Worm (Caenorhabditis elegans): ENCODE measurements around the gene dnj-23.

Gene dnj-23

ce11 chrII:9112851-9113250, 4.5 kb upstream of the dnj-23 start, which contains the start of gene jun-1 (continued):
- TF ChIP-seq mcd-1 (GFP tag; IDR thresholded peaks at IDR 0.05): no peak; the same call in 1 of the 2 replicates
- TF ChIP-seq aptf-3 (GFP tag; IDR thresholded peaks at IDR 0.05): no peak
- no peak for TF ChIP-seq bed-1 (GFP tag; IDR thresholded peaks at IDR 0.05)
- no peak for TF ChIP-seq snpc-4 (GFP tag; optimal IDR thresholded peaks at IDR 0.05)
- peak in 3 of 4 experiments; percentile 3 to 36 (median 26) for TF ChIP-seq snpc-4 (tag; optimal IDR thresholded peaks at IDR 0.05)
- TF ChIP-seq aptf-2 (GFP tag; conservative IDR thresholded peaks at IDR 0.05): no peak
- TF ChIP-seq F57C9.4 (tag; optimal IDR thresholded peaks at IDR 0.05): no peak
- 0 out of 2 replicates have a peak, but pooled peaks have one; percentile 20 for TF ChIP-seq egrh-3 (GFP tag; IDR thresholded peaks at IDR 0.05)
- TF ChIP-seq sea-2 (GFP tag; IDR thresholded peaks at IDR 0.05): no peak
- no peak for TF ChIP-seq F23B12.7 (tag; optimal IDR thresholded peaks at IDR 0.05; ENCODE audit: insufficient read depth)
- no peak for TF ChIP-seq ceh-100 (GFP tag; IDR thresholded peaks at IDR 0.05)
- no peak for TF ChIP-seq F39B2.1 (GFP tag; IDR thresholded peaks at IDR 0.05)
- no peak for TF ChIP-seq rec-8 (tag; optimal IDR thresholded peaks at IDR 0.05)
- TF ChIP-seq F33H1.4 (GFP tag; IDR thresholded peaks at IDR 0.05): no peak
- no peak for TF ChIP-seq madf-3 (GFP tag; IDR thresholded peaks at IDR 0.05)
- no peak for TF ChIP-seq die-1 (tag; optimal IDR thresholded peaks at IDR 0.05)
- TF ChIP-seq rcor-1 (GFP tag; IDR thresholded peaks at IDR 0.05): peak; percentile 49
- TF ChIP-seq rpc-1 (optimal IDR thresholded peaks at IDR 0.05): peak; percentile 17
- no peak for TF ChIP-seq rpc-1 (tag; optimal IDR thresholded peaks at IDR 0.05)
- no peak for TF ChIP-seq lin-26 (GFP tag; IDR thresholded peaks at IDR 0.05)
- no peak for TF ChIP-seq lsl-1 (GFP tag; optimal IDR thresholded peaks at IDR 0.05)
- TF ChIP-seq ztf-26 (tag; optimal IDR thresholded peaks at IDR 0.05): peak; percentile 69
- no peak for TF ChIP-seq sptf-2 (GFP tag; optimal IDR thresholded peaks at IDR 0.05)
- no peak for TF ChIP-seq fkh-3 (tag; optimal IDR thresholded peaks at IDR 0.05)
- no peak for TF ChIP-seq snpc-3.4 (tag; optimal IDR thresholded peaks at IDR 0.05)
- TF ChIP-seq ekl-4 (GFP tag; IDR thresholded peaks at IDR 0.05): no peak
- no peak for TF ChIP-seq D2030.7 (GFP tag; IDR thresholded peaks at IDR 0.05)
- TF ChIP-seq dpl-1 (GFP tag; optimal IDR thresholded peaks at IDR 0.05): no peak
- no peak for TF ChIP-seq let-607 (tag; optimal IDR thresholded peaks at IDR 0.05)
- no peak for TF ChIP-seq cebp-2 (GFP tag; IDR thresholded peaks at IDR 0.05)
- TF ChIP-seq ztf-18 (tag; optimal IDR thresholded peaks at IDR 0.05): no peak
- no peak for TF ChIP-seq ztf-22 (GFP tag; optimal IDR thresholded peaks at IDR 0.05)
- peak; percentile 76 for TF ChIP-seq somi-1 (GFP tag; optimal IDR thresholded peaks at IDR 0.05)
- TF ChIP-seq tlf-1 (GFP tag; optimal IDR thresholded peaks at IDR 0.05): no peak
- TF ChIP-seq xnd-1 (tag; optimal IDR thresholded peaks at IDR 0.05): no peak
- peak; percentile 69 for TF ChIP-seq attf-5 (GFP tag; optimal IDR thresholded peaks at IDR 0.05)
- TF ChIP-seq ceh-91 (GFP tag; IDR thresholded peaks at IDR 0.05): no peak
- no peak for TF ChIP-seq akir-1 (GFP tag; optimal IDR thresholded peaks at IDR 0.05)
- TF ChIP-seq egl-18 (GFP tag; IDR thresholded peaks at IDR 0.05): no peak
- TF ChIP-seq let-526 (GFP tag; IDR thresholded peaks at IDR 0.05): no peak
- TF ChIP-seq nfya-2 (GFP tag; IDR thresholded peaks at IDR 0.05): no peak
- TF ChIP-seq T26A5.8 (tag; optimal IDR thresholded peaks at IDR 0.05): no peak
- peak; percentile 72 for TF ChIP-seq K12H6.12 (tag; optimal IDR thresholded peaks at IDR 0.05)
- no peak for TF ChIP-seq mel-28 (tag; optimal IDR thresholded peaks at IDR 0.05; ENCODE audit: borderline replicate concordance)
- no peak for TF ChIP-seq F49E8.2 (tag; optimal IDR thresholded peaks at IDR 0.05; ENCODE audit: insufficient read depth)
- no peak for TF ChIP-seq cebp-1 (GFP tag; IDR thresholded peaks at IDR 0.05)
- TF ChIP-seq cebp-1 (tag; optimal IDR thresholded peaks at IDR 0.05): peak; percentile 78
- no peak for TF ChIP-seq B0261.1 (tag; optimal IDR thresholded peaks at IDR 0.05)
- no peak for TF ChIP-seq ztf-3 (GFP tag; optimal IDR thresholded peaks at IDR 0.05)
- no peak for TF ChIP-seq hlh-26 (GFP tag; conservative IDR thresholded peaks at IDR 0.05)
